Worm (Caenorhabditis elegans): Measurements from ENCODE around the gene F01D5.3.

Gene F01D5.3

DNA sequence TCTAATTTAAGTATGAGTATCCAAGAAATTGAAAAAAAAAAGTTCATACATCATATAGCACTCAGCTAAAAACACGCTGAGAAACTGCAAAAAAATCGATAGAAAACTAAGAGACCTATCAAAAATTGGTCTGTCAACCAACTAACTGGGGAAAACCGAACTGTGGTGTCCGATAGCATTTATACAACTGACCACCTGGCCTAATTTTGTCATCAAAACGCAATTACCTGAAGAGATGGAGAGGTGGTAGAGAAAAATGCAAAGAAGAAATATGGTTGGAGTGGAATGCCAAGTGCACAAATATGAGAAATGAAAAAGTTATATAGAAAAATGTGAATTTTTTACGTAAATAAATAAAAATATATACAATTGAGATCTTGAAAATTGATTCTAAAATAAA, 26.4 kb downstream of the F01D5.3 start, which contains the start of gene Y39G8B.1:
Y39G8B.1 (minus strand) TSS at position 299 of the 400 bp plus-strand sequence.
- TF ChIP-seq pag-3 (tag; optimal IDR thresholded peaks at IDR 0.05; ENCODE audit: borderline replicate concordance) (no peak), ceh-34 (tag; optimal IDR thresholded peaks at IDR 0.05) (no peak), mec-3 (tag; optimal IDR thresholded peaks at IDR 0.05; ENCODE audit: borderline replicate concordance) (no peak), lin-11 (tag; optimal IDR thresholded peaks at IDR 0.05) (no peak), madf-2 (tag; optimal IDR thresholded peaks at IDR 0.05) (no peak), hlh-15 (tag; optimal IDR thresholded peaks at IDR 0.05) (no peak), npax-4 (tag; optimal IDR thresholded peaks at IDR 0.05) (no peak), T23F11.4 (GFP tag; optimal IDR thresholded peaks at IDR 0.05) (no peak), dve-1 (tag; optimal IDR thresholded peaks at IDR 0.05) (no peak), ceh-6 (GFP tag; optimal IDR thresholded peaks at IDR 0.05) (no peak), F13H6.1 (tag; optimal IDR thresholded peaks at IDR 0.05) (no peak), ttx-3 (tag; optimal IDR thresholded peaks at IDR 0.05) (no peak), ceh-24 (tag; optimal IDR thresholded peaks at IDR 0.05) (no peak), unc-42 (tag; optimal IDR thresholded peaks at IDR 0.05) (no peak), ceh-19 (GFP tag; optimal IDR thresholded peaks at IDR 0.05) (no peak), dmd-4 (tag; optimal IDR thresholded peaks at IDR 0.05; ENCODE audit: borderline replicate concordance) (no peak), fax-1 (tag; optimal IDR thresholded peaks at IDR 0.05) (no peak), ref-2 (tag; optimal IDR thresholded peaks at IDR 0.05) (no peak), ceh-31 (tag; optimal IDR thresholded peaks at IDR 0.05) (no peak), hlh-13 (GFP tag; optimal IDR thresholded peaks at IDR 0.05) (no peak)

DNA sequence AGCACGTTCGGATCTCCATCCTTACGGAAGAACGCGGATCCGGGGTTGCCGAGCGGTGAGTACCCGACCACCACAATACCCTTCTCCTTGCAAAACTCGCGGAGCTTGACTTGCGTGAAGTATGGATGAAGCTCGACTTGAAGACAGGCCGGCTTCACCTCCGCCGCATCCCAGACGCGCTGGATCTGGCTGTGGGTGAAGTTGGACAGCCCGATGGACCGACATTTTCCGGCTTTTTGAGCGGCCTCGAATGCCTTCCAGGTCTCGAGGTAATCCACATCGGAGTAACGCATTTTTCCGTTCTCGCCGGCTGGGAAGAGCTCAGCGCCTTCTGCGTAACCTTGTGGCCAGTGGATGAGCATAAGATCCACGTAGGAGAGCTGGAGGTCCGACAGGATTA, 27.7 kb downstream of the F01D5.3 start:
- TF ChIP-seq dmd-4 (tag; optimal IDR thresholded peaks at IDR 0.05; ENCODE audit: borderline replicate concordance) (no peak), ceh-34 (tag; optimal IDR thresholded peaks at IDR 0.05) (no peak), unc-42 (tag; optimal IDR thresholded peaks at IDR 0.05) (no peak), nfya-1 (tag; optimal IDR thresholded peaks at IDR 0.05) (no peak), ceh-19 (GFP tag; optimal IDR thresholded peaks at IDR 0.05) (no peak), K02D7.2 (tag; optimal IDR thresholded peaks at IDR 0.05) (no peak), hlh-30 (tag; optimal IDR thresholded peaks at IDR 0.05; ENCODE audit: insufficient read depth) (no peak), gmeb-2 (tag; optimal IDR thresholded peaks at IDR 0.05) (no peak), rnt-1 (tag; optimal IDR thresholded peaks at IDR 0.05) (no peak)

DNA sequence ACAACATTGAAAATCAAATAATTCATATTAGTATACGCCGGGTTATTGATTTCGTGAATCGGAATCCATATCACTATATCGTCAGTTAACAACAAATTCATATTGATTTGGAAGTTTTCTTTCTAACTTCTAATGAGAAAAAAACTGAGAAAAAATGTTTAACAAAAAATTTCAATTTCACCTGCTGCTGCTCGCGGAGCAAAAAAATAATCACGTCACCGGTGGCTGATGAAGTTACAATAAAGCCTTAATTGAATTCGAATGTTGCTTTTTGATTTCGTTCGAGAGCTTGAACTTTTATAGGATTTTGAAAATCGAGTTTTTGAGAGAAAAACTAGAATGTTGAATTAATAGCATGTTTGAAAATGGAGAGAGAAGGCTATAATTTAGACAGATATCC, 31.0 kb downstream of the F01D5.3 start, which contains the start of gene sre-43:
sre-43 (minus strand) TSS at position 101 of the 400 bp plus-strand sequence.
- TF ChIP-seq mec-3 (tag; optimal IDR thresholded peaks at IDR 0.05; ENCODE audit: borderline replicate concordance) (no peak), C38D4.7 (GFP tag; optimal IDR thresholded peaks at IDR 0.05) (no peak)

DNA sequence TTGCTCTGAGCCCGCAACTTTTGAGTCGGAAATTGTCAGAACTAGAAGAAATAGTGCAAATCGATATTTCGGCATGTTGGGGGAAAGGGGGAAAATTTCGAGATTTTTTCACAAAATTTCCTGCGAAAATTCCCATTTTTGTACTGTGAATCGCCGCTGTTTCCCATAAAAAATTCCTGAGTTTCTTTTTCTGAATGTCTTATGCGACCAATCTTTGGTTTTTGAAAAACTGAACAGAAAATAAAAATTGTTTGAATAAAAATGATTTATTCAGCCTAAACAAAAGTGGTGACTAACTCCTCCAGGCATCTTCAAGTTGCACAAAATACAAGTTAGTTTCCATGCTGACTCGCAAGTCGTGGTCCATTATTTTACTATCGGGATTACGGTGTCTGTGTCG, 33.7 kb downstream of the F01D5.3 start, which contains the start of gene W07G1.7:
W07G1.7 (minus strand) TSS at position 101 of the 400 bp plus-strand sequence.
- TF ChIP-seq K02D7.2 (tag; optimal IDR thresholded peaks at IDR 0.05) (no peak), tbx-2 (tag; optimal IDR thresholded peaks at IDR 0.05) (no peak), K09A11.1 (tag; optimal IDR thresholded peaks at IDR 0.05; ENCODE audit: insufficient read depth) (no peak), unc-86 (tag; optimal IDR thresholded peaks at IDR 0.05) (no peak), ceh-6 (GFP tag; optimal IDR thresholded peaks at IDR 0.05) (no peak), hlh-30 (tag; optimal IDR thresholded peaks at IDR 0.05; ENCODE audit: insufficient read depth) (no peak), ceh-24 (tag; optimal IDR thresholded peaks at IDR 0.05) (no peak), dve-1 (tag; optimal IDR thresholded peaks at IDR 0.05) (no peak), mec-3 (tag; optimal IDR thresholded peaks at IDR 0.05; ENCODE audit: borderline replicate concordance) (no peak), C08G9.2 (tag; optimal IDR thresholded peaks at IDR 0.05) (no peak), pax-1 (tag; optimal IDR thresholded peaks at IDR 0.05) (no peak), ceh-31 (tag; optimal IDR thresholded peaks at IDR 0.05) (no peak), sox-4 (tag; optimal IDR thresholded peaks at IDR 0.05) (no peak), elt-2 (tag; optimal IDR thresholded peaks at IDR 0.05) (no peak), elt-4 (tag; optimal IDR thresholded peaks at IDR 0.05) (no peak), ceh-34 (tag; optimal IDR thresholded peaks at IDR 0.05) (no peak), ceh-18 (tag; optimal IDR thresholded peaks at IDR 0.05) (no peak)

Measured in whole organism, late embryonic.